Worm (Caenorhabditis elegans): ENCODE measurements around the gene C34F6.1.

The C34F6.1 gene

DNA sequence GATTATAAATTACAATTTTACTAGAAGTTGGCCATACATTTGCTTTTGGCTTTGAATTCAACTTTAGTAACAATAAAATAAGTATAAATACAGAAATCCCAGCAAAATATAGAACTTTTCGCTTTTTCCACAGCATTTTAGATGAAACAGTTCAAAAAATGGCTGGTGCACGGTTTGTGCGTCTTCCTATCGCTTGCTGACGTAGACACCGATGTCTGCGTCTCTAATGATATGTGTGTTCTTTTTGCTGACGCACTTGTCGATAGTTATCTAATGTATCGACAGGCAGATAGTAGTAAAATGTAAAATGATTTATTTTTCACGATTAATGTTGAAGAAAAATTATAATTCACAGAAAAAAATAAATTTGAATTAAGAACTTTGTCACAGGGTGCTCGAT lies 10.3 kb upstream of the C34F6.1 start, which contains the start of gene hst-2 (continued):
- TF ChIP-seq atf-7 (tag; optimal IDR thresholded peaks at IDR 0.05) = peak; percentile 13
- TF ChIP-seq attf-3 (GFP tag; conservative IDR thresholded peaks at IDR 0.05) = no peak
- no peak for TF ChIP-seq F49E8.2 (tag; optimal IDR thresholded peaks at IDR 0.05; ENCODE audit: insufficient read depth)
- peak in 1 of 2 experiments; percentile 75 for TF ChIP-seq let-607 (tag; optimal IDR thresholded peaks at IDR 0.05)
- TF ChIP-seq Y53G8AR.9 (GFP tag; conservative IDR thresholded peaks at IDR 0.05) = peak; percentile 86
- TF ChIP-seq K12H6.12 (tag; optimal IDR thresholded peaks at IDR 0.05) = peak; percentile 42

- TF ChIP-seq egrh-3 (GFP tag; IDR thresholded peaks at IDR 0.05) (no peak), nhr-80 (tag; optimal IDR thresholded peaks at IDR 0.05) (peak; percentile 62)
Measured at ce11 chrX:11203773-11204172, 7.1 kb upstream of the C34F6.1 start, which contains the start of gene C34F6.11. TSS of gene C34F6.11 (minus strand) at chrX:11203932.

ce11 chrX:11201915-11202314 lies 5.3 kb upstream of the C34F6.1 start:
- TF ChIP-seq mcd-1 (GFP tag; IDR thresholded peaks at IDR 0.05) (0 out of 2 replicates have a peak, but pooled peaks have one; percentile 31), zfh-2 (GFP tag; conservative IDR thresholded peaks at IDR 0.05) (peak; percentile 72), egrh-3 (GFP tag; IDR thresholded peaks at IDR 0.05) (peak; percentile 88; the same call in 1 of the 2 replicates)

DNA sequence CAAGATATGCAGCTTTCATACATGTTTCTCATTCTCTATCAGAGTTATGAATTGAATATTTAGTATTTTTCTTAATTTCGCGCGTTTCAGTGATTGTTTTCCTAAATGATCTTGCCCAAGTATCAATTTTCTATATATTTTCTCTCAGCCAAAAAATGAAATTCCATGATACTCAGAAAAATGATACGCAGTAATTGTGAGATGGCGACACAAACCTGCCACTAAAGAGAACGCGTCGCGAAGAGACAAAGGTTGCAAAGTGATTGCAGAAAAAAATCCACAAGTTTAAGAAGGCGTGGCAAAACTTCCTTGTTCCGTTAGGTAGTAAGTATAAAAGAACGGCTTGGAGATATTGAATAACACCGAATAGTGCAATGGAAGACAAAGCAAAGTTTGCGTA lies 4.5 kb upstream of the C34F6.1 start, which contains the start of gene col-179:
Gene col-179, plus strand, starts transcription at position 301 of the 400 bp plus-strand sequence.
- TF ChIP-seq Y67H2A.10 (GFP tag; conservative IDR thresholded peaks at IDR 0.05) (no peak), lsl-1 (GFP tag; optimal IDR thresholded peaks at IDR 0.05) (no peak), madf-3 (GFP tag; IDR thresholded peaks at IDR 0.05) (no peak), die-1 (tag; optimal IDR thresholded peaks at IDR 0.05) (no peak), ceh-27 (GFP tag; optimal IDR thresholded peaks at IDR 0.05) (no peak)

DNA sequence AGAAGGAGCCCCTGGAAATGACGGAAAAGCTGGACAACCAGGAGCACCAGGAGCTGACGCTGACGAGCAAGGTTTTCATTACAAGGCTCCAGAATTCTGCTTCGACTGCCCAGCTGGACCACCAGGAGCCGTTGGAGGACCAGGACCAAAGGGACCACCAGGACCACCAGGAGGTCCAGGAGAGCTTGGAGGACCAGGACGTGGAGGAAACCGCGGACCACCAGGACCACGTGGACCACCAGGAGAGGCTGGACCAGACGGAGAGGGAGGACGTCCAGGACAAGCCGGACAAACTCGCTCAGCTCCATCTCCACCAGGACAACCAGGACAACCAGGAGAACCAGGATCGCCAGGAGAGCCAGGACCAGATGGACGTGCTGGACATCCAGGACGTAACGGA lies 3.2 kb upstream of the C34F6.1 start:
- peak; percentile 68; the same call in 1 of the 2 replicates for TF ChIP-seq zfh-2 (GFP tag; conservative IDR thresholded peaks at IDR 0.05)
- TF ChIP-seq ztf-28 (GFP tag; IDR thresholded peaks at IDR 0.05) = 0 out of 2 replicates have a peak, but pooled peaks have one; percentile 51
- TF ChIP-seq egrh-3 (GFP tag; IDR thresholded peaks at IDR 0.05) = peak; percentile 85; the same call in 1 of the 2 replicates

ce11 chrX:11199155-11199554 lies 2.5 kb upstream of the C34F6.1 start, which contains the start of gene col-178:
TSS of gene col-178 (plus strand) at chrX:11199455.
- TF ChIP-seq F55B11.4 (tag; optimal IDR thresholded peaks at IDR 0.05; ENCODE audit: borderline replicate concordance, insufficient read depth) (no peak), egl-44 (GFP tag; IDR thresholded peaks at IDR 0.05) (no peak), B0035.1 (tag; optimal IDR thresholded peaks at IDR 0.05) (no peak), F37B4.10 (GFP tag; IDR thresholded peaks at IDR 0.05) (no peak), Y67H2A.10 (GFP tag; conservative IDR thresholded peaks at IDR 0.05) (no peak)

DNA sequence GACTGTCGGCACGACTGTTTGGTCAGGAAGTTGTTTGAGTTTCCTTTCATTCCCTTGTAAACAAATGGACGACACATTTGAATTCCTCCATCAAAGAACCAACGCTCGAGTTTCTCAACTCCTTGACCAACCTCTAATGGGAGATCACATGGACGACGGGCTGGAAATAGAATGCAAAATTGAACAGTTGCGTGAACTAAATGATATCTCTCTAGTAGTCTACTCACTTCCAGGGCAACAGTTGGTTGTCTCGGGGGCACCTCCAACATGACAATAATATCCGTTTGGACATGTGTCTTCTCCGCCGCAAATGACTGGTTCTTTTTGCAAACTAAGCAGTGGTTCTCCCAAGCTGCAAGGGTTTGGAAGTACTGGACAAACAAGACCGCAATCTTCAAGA lies 3.0 kb downstream of the C34F6.1 start:
- TF ChIP-seq dpl-1 (GFP tag; optimal IDR thresholded peaks at IDR 0.05) (no peak), pbrm-1 (GFP tag; IDR thresholded peaks at IDR 0.05) (no peak), ztf-18 (tag; optimal IDR thresholded peaks at IDR 0.05) (no peak), egrh-3 (GFP tag; IDR thresholded peaks at IDR 0.05) (no peak), hmg-20 (GFP tag; IDR thresholded peaks at IDR 0.05) (no peak), attf-5 (GFP tag; optimal IDR thresholded peaks at IDR 0.05) (no peak), hsf-1 (GFP tag; IDR thresholded peaks at IDR 0.05) (no peak), lin-35 (GFP tag; optimal IDR thresholded peaks at IDR 0.05) (no peak), ztf-28 (GFP tag; IDR thresholded peaks at IDR 0.05) (no peak), B0035.1 (tag; optimal IDR thresholded peaks at IDR 0.05) (no peak), cebp-2 (GFP tag; IDR thresholded peaks at IDR 0.05) (no peak), ztf-22 (GFP tag; optimal IDR thresholded peaks at IDR 0.05) (no peak), nfyb-1 (GFP tag; IDR thresholded peaks at IDR 0.05) (no peak), ceh-91 (GFP tag; IDR thresholded peaks at IDR 0.05) (no peak), ceh-79 (tag; optimal IDR thresholded peaks at IDR 0.05) (no peak), let-607 (tag; optimal IDR thresholded peaks at IDR 0.05) (no peak), somi-1 (GFP tag; optimal IDR thresholded peaks at IDR 0.05) (no peak), lin-54 (GFP tag; optimal IDR thresholded peaks at IDR 0.05) (no peak)
